Worm (Caenorhabditis elegans) whole organism, late embryonic: Measurements from ENCODE around the gene C17G10.6.

Experiments
- C38D4.7 ChIP-seq: fragments of 200-800 bp; sonication (Bioruptor generic); optimal IDR thresholded peaks from 2 replicates; lab custom pipeline; 2018; ENCODE audit warnings: mild to moderate bottlenecking, missing genetic modification characterization, moderate library complexity, missing compliant biosample characterization
- K09A11.1 ChIP-seq: sonication (generic microtip); optimal IDR thresholded peaks from 2 replicates; lab custom pipeline; 2017; ENCODE audit warnings: antibody characterized with exemption, mild to moderate bottlenecking, missing genetic modification characterization, missing compliant biosample characterization; ENCODE audit not compliant: insufficient read depth
- T23F11.4 ChIP-seq: fragments of 200-800 bp; sonication (Bioruptor generic); optimal IDR thresholded peaks from 2 replicates; lab custom pipeline; 2018; ENCODE audit warnings: mild to moderate bottlenecking, missing genetic modification characterization, missing compliant biosample characterization
- ahr-1 ChIP-seq: sonication (generic microtip); optimal IDR thresholded peaks from 2 replicates; lab custom pipeline; 2016; ENCODE audit warnings: missing genetic modification characterization, missing compliant biosample characterization
- ceh-18 ChIP-seq: sonication (generic microtip); optimal IDR thresholded peaks from 2 replicates; lab custom pipeline; 2016; ENCODE audit warnings: missing genetic modification characterization, missing compliant biosample characterization
- ceh-19 ChIP-seq: fragments of 200-800 bp; sonication (Bioruptor generic); optimal IDR thresholded peaks from 2 replicates; lab custom pipeline; 2018; ENCODE audit warnings: mild to moderate bottlenecking, missing genetic modification characterization, missing compliant biosample characterization
- ceh-24 ChIP-seq: sonication (generic microtip); optimal IDR thresholded peaks from 2 replicates; lab custom pipeline; 2016; ENCODE audit warnings: mild to moderate bottlenecking, missing genetic modification characterization, missing compliant biosample characterization
- ceh-30 ChIP-seq: fragments of 150-350 bp; optimal IDR thresholded peaks from 2 replicates; lab custom pipeline; 2014; ENCODE audit warnings: missing biosample characterization, missing genetic modification characterization
- ceh-31 ChIP-seq: sonication (generic microtip); optimal IDR thresholded peaks from 2 replicates; lab custom pipeline; 2016; ENCODE audit warnings: missing genetic modification characterization, missing compliant biosample characterization
- ceh-48 ChIP-seq: sonication (generic microtip); optimal IDR thresholded peaks from 2 replicates; lab custom pipeline; 2016; ENCODE audit warnings: missing genetic modification characterization, inconsistent platforms, missing compliant biosample characterization
- ceh-6 ChIP-seq: fragments of 200-800 bp; sonication (Bioruptor generic); optimal IDR thresholded peaks from 2 replicates; lab custom pipeline; 2018; ENCODE audit warnings: mild to moderate bottlenecking, missing genetic modification characterization, missing compliant biosample characterization
- ceh-9 ChIP-seq: sonication (generic microtip); optimal IDR thresholded peaks from 2 replicates; lab custom pipeline; 2016; ENCODE audit warnings: mild to moderate bottlenecking, missing genetic modification characterization, inconsistent platforms, missing compliant biosample characterization
- dve-1 ChIP-seq: sonication (generic microtip); optimal IDR thresholded peaks from 2 replicates; lab custom pipeline; 2017; ENCODE audit warnings: antibody characterized with exemption, mild to moderate bottlenecking, missing genetic modification characterization, missing compliant biosample characterization
- elt-2 ChIP-seq: sonication (generic microtip); optimal IDR thresholded peaks from 2 replicates; lab custom pipeline; 2016; ENCODE audit warnings: missing genetic modification reagents, missing genetic modification characterization, missing compliant biosample characterization
- elt-4 ChIP-seq: sonication (generic microtip); optimal IDR thresholded peaks from 2 replicates; lab custom pipeline; 2016; ENCODE audit warnings: missing genetic modification characterization, missing compliant biosample characterization
- ets-4 ChIP-seq: sonication (generic microtip); optimal IDR thresholded peaks from 2 replicates; lab custom pipeline; 2016; ENCODE audit warnings: missing genetic modification characterization, missing compliant biosample characterization
- eyg-1 ChIP-seq: sonication (generic microtip); optimal IDR thresholded peaks from 2 replicates; lab custom pipeline; 2016; ENCODE audit warnings: missing genotype, missing genetic modification characterization, missing compliant biosample characterization
- fkh-6 ChIP-seq: sonication (generic microtip); optimal IDR thresholded peaks from 2 replicates; lab custom pipeline; 2016; ENCODE audit warnings: missing genetic modification characterization, missing compliant biosample characterization
- gmeb-2 ChIP-seq: sonication (generic microtip); optimal IDR thresholded peaks from 2 replicates; lab custom pipeline; 2016; ENCODE audit warnings: missing genetic modification characterization, inconsistent platforms, missing compliant biosample characterization
- hlh-13 ChIP-seq: fragments of 200-800 bp; sonication (Bioruptor generic); optimal IDR thresholded peaks from 2 replicates; lab custom pipeline; 2018; ENCODE audit warnings: mild to moderate bottlenecking, missing genetic modification characterization, missing compliant biosample characterization
- hlh-6 ChIP-seq: sonication (generic microtip); optimal IDR thresholded peaks from 2 replicates; lab custom pipeline; 2016; ENCODE audit warnings: missing genotype, missing genetic modification characterization, missing compliant biosample characterization
- hlh-8 ChIP-seq: sonication (generic microtip); optimal IDR thresholded peaks from 2 replicates; lab custom pipeline; 2016; ENCODE audit warnings: missing genotype, missing genetic modification characterization, missing compliant biosample characterization
- lim-6 ChIP-seq: sonication (generic microtip); optimal IDR thresholded peaks from 2 replicates; lab custom pipeline; 2016; ENCODE audit warnings: missing genetic modification characterization, missing compliant biosample characterization
- lin-11 ChIP-seq: fragments of 200-800 bp; sonication (Bioruptor generic); optimal IDR thresholded peaks from 2 replicates; lab custom pipeline; 2018; ENCODE audit warnings: mild to moderate bottlenecking, missing genetic modification characterization, missing compliant biosample characterization
- madf-2 ChIP-seq: sonication (generic microtip); optimal IDR thresholded peaks from 2 replicates; lab custom pipeline; 2017; ENCODE audit warnings: missing genetic modification characterization, missing compliant biosample characterization
- mec-3 ChIP-seq: sonication (generic microtip); optimal IDR thresholded peaks from 2 replicates; lab custom pipeline; 2016; ENCODE audit warnings: borderline replicate concordance, missing genetic modification characterization, missing compliant biosample characterization
- nfya-1 ChIP-seq: sonication (generic microtip); optimal IDR thresholded peaks from 2 replicates; lab custom pipeline; 2017; ENCODE audit warnings: missing genetic modification characterization, mild to moderate bottlenecking, missing compliant biosample characterization, antibody characterized with exemption, moderate library complexity
- nhr-11 ChIP-seq: fragments of 150-350 bp; optimal IDR thresholded peaks from 2 replicates; lab custom pipeline; 2014; ENCODE audit warnings: missing biosample characterization, missing genetic modification characterization
- odd-2 ChIP-seq: sonication (generic microtip); optimal IDR thresholded peaks from 2 replicates; lab custom pipeline; 2017; ENCODE audit warnings: antibody characterized with exemption, mild to moderate bottlenecking, missing genetic modification characterization, missing compliant biosample characterization
- pag-3 ChIP-seq: sonication (generic microtip); optimal IDR thresholded peaks from 2 replicates; lab custom pipeline; 2016; ENCODE audit warnings: missing compliant biosample characterization, missing genetic modification characterization, borderline replicate concordance
- pat-9 ChIP-seq: fragments of 200-800 bp; sonication (Bioruptor generic); optimal IDR thresholded peaks from 2 replicates; lab custom pipeline; 2018; ENCODE audit warnings: mild to moderate bottlenecking, missing genetic modification characterization, moderate library complexity, missing compliant biosample characterization
- pax-1 ChIP-seq: fragments of 150-350 bp; optimal IDR thresholded peaks from 2 replicates; lab custom pipeline; 2014; ENCODE audit warnings: missing biosample characterization, missing genetic modification characterization
- pha-2 ChIP-seq: sonication (generic microtip); optimal IDR thresholded peaks from 2 replicates; lab custom pipeline; 2017; ENCODE audit warnings: mild to moderate bottlenecking, missing genetic modification characterization, missing compliant biosample characterization
- pha-4 ChIP-seq: fragments of 150-350 bp; optimal IDR thresholded peaks from 2 replicates; lab custom pipeline; 2018; ENCODE audit warnings: missing biosample characterization, missing genetic modification reagents, missing genetic modification characterization
- pqm-1 ChIP-seq: sonication (generic microtip); optimal IDR thresholded peaks from 2 replicates; lab custom pipeline; 2016; ENCODE audit warnings: missing genetic modification characterization, missing compliant biosample characterization
- pros-1 ChIP-seq: fragments of 150-350 bp; optimal IDR thresholded peaks from 2 replicates; lab custom pipeline; 2014; ENCODE audit warnings: missing biosample characterization, missing genetic modification reagents, missing genetic modification characterization
- rnt-1 ChIP-seq: sonication (generic microtip); optimal IDR thresholded peaks from 2 replicates; lab custom pipeline; 2016; ENCODE audit warnings: missing genetic modification characterization, missing compliant biosample characterization
- sdc-2 ChIP-seq: sonication (generic microtip); optimal IDR thresholded peaks from 2 replicates; lab custom pipeline; 2016; ENCODE audit warnings: missing genotype, missing genetic modification characterization, missing compliant biosample characterization
- sox-2 ChIP-seq: fragments of 200-800 bp; sonication (Bioruptor generic); IDR thresholded peaks from 2 replicates; pipeline ENCODE4 v1.3.6; 2022; ENCODE audit warnings: missing genetic modification reagents, missing genetic modification characterization, missing compliant biosample characterization
- sox-4 ChIP-seq: sonication (generic microtip); optimal IDR thresholded peaks from 2 replicates; lab custom pipeline; 2017; ENCODE audit warnings: mild to moderate bottlenecking, missing genetic modification characterization, inconsistent platforms, missing compliant biosample characterization
- syd-9 ChIP-seq: sonication (generic microtip); optimal IDR thresholded peaks from 2 replicates; lab custom pipeline; 2016; ENCODE audit warnings: mild to moderate bottlenecking, missing genetic modification characterization, moderate library complexity, missing compliant biosample characterization
- tbx-7 ChIP-seq: sonication (generic microtip); optimal IDR thresholded peaks from 2 replicates; lab custom pipeline; 2016; ENCODE audit warnings: missing genotype, missing genetic modification characterization, missing compliant biosample characterization
- unc-42 ChIP-seq: sonication (generic microtip); optimal IDR thresholded peaks from 2 replicates; lab custom pipeline; 2016; ENCODE audit warnings: missing genotype, missing genetic modification characterization, missing compliant biosample characterization
- unc-86 ChIP-seq: sonication (generic microtip); optimal IDR thresholded peaks from 2 replicates; lab custom pipeline; 2016; ENCODE audit warnings: missing genetic modification characterization, missing compliant biosample characterization
- zip-5 ChIP-seq: sonication (generic microtip); optimal IDR thresholded peaks from 2 replicates; lab custom pipeline; 2016; ENCODE audit warnings: missing genetic modification characterization, missing compliant biosample characterization

Gene C17G10.6

ce11 chrII:5648272-5648671 is 45.2 kb upstream of the C17G10.6 start, which contains the start of gene ddl-1:
ddl-1 (minus strand) TSS chrII:5648372.
- TF ChIP-seq hlh-6 (tag; lab: Kevin White, UChicago) (no peak), K09A11.1 (no peak), sdc-2 (tag; lab: Kevin White, UChicago) (no peak), ceh-48 (tag; lab: Kevin White, UChicago) (no peak), lim-6 (tag; lab: Kevin White, UChicago) (no peak), nhr-11 (no peak), ceh-18 (tag; lab: Kevin White, UChicago) (no peak), T23F11.4 (GFP tag; lab: Kevin White, UChicago) (no peak), sox-2 (GFP tag; lab: Robert Waterston, UW) (no peak), pag-3 (no peak), nfya-1 (tag; lab: Kevin White, UChicago) (no peak), elt-4 (tag; lab: Kevin White, UChicago) (no peak)

- TF ChIP-seq odd-2, result no peak
- TF ChIP-seq pqm-1 (tag; lab: Kevin White, UChicago), result no peak
- no peak for TF ChIP-seq fkh-6 (tag; lab: Kevin White, UChicago)
- TF ChIP-seq dve-1, result no peak
- TF ChIP-seq pros-1 (tag; lab: Kevin White, UChicago), result no peak
- TF ChIP-seq ahr-1, result no peak
- no peak for TF ChIP-seq hlh-8 (tag; lab: Kevin White, UChicago)
- no peak for TF ChIP-seq rnt-1 (tag; lab: Kevin White, UChicago)
- no peak for TF ChIP-seq unc-42 (tag; lab: Kevin White, UChicago)
- TF ChIP-seq eyg-1 (tag; lab: Kevin White, UChicago), result no peak
- TF ChIP-seq hlh-13 (GFP tag; lab: Kevin White, UChicago), result no peak
- TF ChIP-seq ceh-9 (tag; lab: Kevin White, UChicago), result no peak
- no peak for TF ChIP-seq mec-3 (tag; lab: Kevin White, UChicago)
- TF ChIP-seq ceh-18 (tag; lab: Kevin White, UChicago), result no peak
- TF ChIP-seq nfya-1 (tag; lab: Kevin White, UChicago), result no peak
- no peak for TF ChIP-seq unc-86 (tag; lab: Kevin White, UChicago)
Measured at ce11 chrII:5646942-5647341, 43.8 kb upstream of the C17G10.6 start, which contains the start of gene F59E12.9. F59E12.9 (minus strand) TSS chrII:5647042.

- no peak for TF ChIP-seq syd-9
- TF ChIP-seq mec-3 (tag; lab: Kevin White, UChicago), result no peak
- TF ChIP-seq elt-2 (tag; lab: Kevin White, UChicago), result no peak
- no peak for TF ChIP-seq ceh-30 (tag; lab: Kevin White, UChicago)
- TF ChIP-seq tbx-7 (tag; lab: Kevin White, UChicago), result no peak
- TF ChIP-seq pqm-1 (tag; lab: Kevin White, UChicago), result no peak
Measured at ce11 chrII:5642110-5642509, 39.0 kb upstream of the C17G10.6 start.

ce11 chrII:5640362-5641079 is 37.4 kb upstream of the C17G10.6 start:
- TF ChIP-seq zip-5 (tag; lab: Kevin White, UChicago) (no peak), elt-4 (tag; lab: Kevin White, UChicago) (peak; percentile 41)

- TF ChIP-seq C38D4.7 (GFP tag; lab: Kevin White, UChicago) (no peak), ets-4 (tag; lab: Kevin White, UChicago) (no peak), lin-11 (tag; lab: Kevin White, UChicago) (no peak), ceh-19 (GFP tag; lab: Kevin White, UChicago) (no peak), pha-4 (tag; lab: Kevin White, UChicago) (no peak), ceh-6 (GFP tag; lab: Kevin White, UChicago) (no peak), sox-4 (tag; lab: Kevin White, UChicago) (no peak), ceh-31 (no peak), pax-1 (tag; lab: Kevin White, UChicago) (no peak), madf-2 (tag; lab: Kevin White, UChicago) (no peak), pat-9 (tag; lab: Kevin White, UChicago) (no peak), dve-1 (no peak), pha-2 (no peak), pros-1 (tag; lab: Kevin White, UChicago) (no peak), ceh-24 (tag; lab: Kevin White, UChicago) (no peak), gmeb-2 (tag; lab: Kevin White, UChicago) (no peak), sdc-2 (tag; lab: Kevin White, UChicago) (no peak)
Measured at ce11 chrII:5638059-5638458, 35.0 kb upstream of the C17G10.6 start, which contains the start of gene F59E12.3. F59E12.3 (plus strand) TSS chrII:5638359.
